Worm (Caenorhabditis elegans): Measurements from ENCODE around the gene T09A5.4.

- TF ChIP-seq lin-15B (tag; optimal IDR thresholded peaks at IDR 0.05) (no peak), ceh-63 (GFP tag; optimal IDR thresholded peaks at IDR 0.05) (no peak), mep-1 (tag; optimal IDR thresholded peaks at IDR 0.05) (no peak), lin-13 (GFP tag; optimal IDR thresholded peaks at IDR 0.05) (no peak), nhr-76 (tag; optimal IDR thresholded peaks at IDR 0.05) (no peak), lsy-2 (tag; optimal IDR thresholded peaks at IDR 0.05) (no peak), dpl-1 (GFP tag; optimal IDR thresholded peaks at IDR 0.05) (no peak), sox-4 (tag; optimal IDR thresholded peaks at IDR 0.05) (no peak), unc-130 (tag; optimal IDR thresholded peaks at IDR 0.05) (no peak), ceh-82 (tag; optimal IDR thresholded peaks at IDR 0.05) (no peak)
Observed at ce11 chrII:7832054-7832453, 13.9 kb upstream of the T09A5.4 start, which contains the start of gene T09A5.14.
